Worm (Caenorhabditis elegans): ENCODE data around the gene dyf-18.

Gene dyf-18

DNA sequence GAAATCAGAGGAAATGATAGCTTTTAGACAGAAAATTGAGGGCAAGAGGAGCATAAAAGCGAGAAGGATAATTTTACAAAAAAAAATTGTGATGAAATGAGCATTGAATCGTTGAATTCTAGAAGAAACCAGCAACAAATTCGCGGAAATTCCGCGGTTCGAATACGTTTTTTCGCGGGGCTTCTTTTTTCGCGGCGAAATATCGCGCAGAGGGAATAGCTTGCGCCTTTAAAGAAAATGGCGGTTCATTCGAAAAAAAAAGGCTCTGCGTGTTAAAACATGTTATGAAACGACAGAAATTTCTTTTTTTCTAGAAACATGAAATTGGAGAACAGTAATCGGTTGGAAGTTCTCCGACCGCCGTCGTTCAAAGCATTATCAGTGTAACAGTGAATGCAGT lies 21.5 kb upstream of the dyf-18 start:
- TF ChIP-seq bed-2 (GFP tag; IDR thresholded peaks at IDR 0.05) (no peak), ztf-22 (GFP tag; optimal IDR thresholded peaks at IDR 0.05) (no peak), aptf-2 (GFP tag; conservative IDR thresholded peaks at IDR 0.05) (no peak), B0261.1 (tag; optimal IDR thresholded peaks at IDR 0.05) (no peak), sea-2 (GFP tag; IDR thresholded peaks at IDR 0.05) (no peak), pbrm-1 (GFP tag; IDR thresholded peaks at IDR 0.05) (peak; percentile 56; the same call in 1 of the 2 replicates), tbx-9 (tag; optimal IDR thresholded peaks at IDR 0.05; ENCODE audit: borderline replicate concordance) (no peak), let-526 (GFP tag; IDR thresholded peaks at IDR 0.05) (no peak), xnd-1 (tag; optimal IDR thresholded peaks at IDR 0.05) (peak; percentile 88), egl-44 (GFP tag; IDR thresholded peaks at IDR 0.05) (no peak), nfya-1 (tag; optimal IDR thresholded peaks at IDR 0.05; ENCODE audit: borderline replicate concordance, insufficient read depth) (no peak), unc-130 (GFP tag; optimal IDR thresholded peaks at IDR 0.05) (peak; percentile 36), C17E4.6 (GFP tag; IDR thresholded peaks at IDR 0.05) (peak; percentile 50; the same call in 1 of the 2 replicates), fkh-3 (tag; optimal IDR thresholded peaks at IDR 0.05) (no peak), madf-3 (GFP tag; IDR thresholded peaks at IDR 0.05) (peak; percentile 74; the same call in 1 of the 2 replicates), K11D2.4 (GFP tag; IDR thresholded peaks at IDR 0.05) (no peak), F55B11.4 (tag; optimal IDR thresholded peaks at IDR 0.05; ENCODE audit: borderline replicate concordance, insufficient read depth) (no peak), ceh-40 (GFP tag; IDR thresholded peaks at IDR 0.05) (no peak), K12H6.12 (tag; optimal IDR thresholded peaks at IDR 0.05) (no peak), lin-40 (tag; optimal IDR thresholded peaks at IDR 0.05) (no peak), ZK185.1 (tag; optimal IDR thresholded peaks at IDR 0.05; ENCODE audit: poor library complexity, severe bottlenecking) (no peak), mel-28 (tag; optimal IDR thresholded peaks at IDR 0.05; ENCODE audit: borderline replicate concordance) (no peak), Y95B8A.8 (GFP tag; IDR thresholded peaks at IDR 0.05) (peak; percentile 85), tbp1 (GFP tag; optimal IDR thresholded peaks at IDR 0.05) (no peak), snpc-4 (GFP tag; optimal IDR thresholded peaks at IDR 0.05) (no peak), snpc-4 (tag; optimal IDR thresholded peaks at IDR 0.05) (peak in 2 of 4 experiments; percentile 19 to 28), ztf-28 (GFP tag; IDR thresholded peaks at IDR 0.05) (no peak; the same call in 1 of the 2 replicates), F23B12.7 (tag; optimal IDR thresholded peaks at IDR 0.05; ENCODE audit: insufficient read depth) (peak; percentile 61), zim-3 (tag; optimal IDR thresholded peaks at IDR 0.05) (no peak), D2030.7 (GFP tag; IDR thresholded peaks at IDR 0.05) (peak; percentile 95), mxl-1 (tag; optimal IDR thresholded peaks at IDR 0.05) (no peak), egrh-3 (GFP tag; IDR thresholded peaks at IDR 0.05) (no peak), ceh-79 (tag; optimal IDR thresholded peaks at IDR 0.05) (no peak), somi-1 (GFP tag; optimal IDR thresholded peaks at IDR 0.05) (no peak), aptf-3 (GFP tag; IDR thresholded peaks at IDR 0.05) (no peak), attf-5 (GFP tag; optimal IDR thresholded peaks at IDR 0.05) (no peak), die-1 (tag; optimal IDR thresholded peaks at IDR 0.05) (no peak), snpc-1.3 (tag; optimal IDR thresholded peaks at IDR 0.05; ENCODE audit: insufficient read depth) (peak; percentile 26), attf-6 (GFP tag; IDR thresholded peaks at IDR 0.05) (peak; percentile 49; the same call in 1 of the 2 replicates), Y53F4B.3 (GFP tag; IDR thresholded peaks at IDR 0.05) (no peak), ztf-25 (GFP tag; IDR thresholded peaks at IDR 0.05) (peak; percentile 7; the same call in 1 of the 2 replicates), hlh-26 (GFP tag; conservative IDR thresholded peaks at IDR 0.05) (no peak), ztf-18 (tag; optimal IDR thresholded peaks at IDR 0.05) (no peak), F37B4.10 (GFP tag; IDR thresholded peaks at IDR 0.05) (no peak), madf-6 (GFP tag; IDR thresholded peaks at IDR 0.05) (peak; percentile 98), ztf-3 (GFP tag; optimal IDR thresholded peaks at IDR 0.05) (no peak), sdz-38 (tag; optimal IDR thresholded peaks at IDR 0.05) (no peak), snpc-3.4 (tag; optimal IDR thresholded peaks at IDR 0.05) (peak; percentile 64), lin-26 (GFP tag; IDR thresholded peaks at IDR 0.05) (no peak)
